Worm (Caenorhabditis elegans): ENCODE measurements around the gene dnj-23.

dnj-23 gene

ce11 chrII:9111471-9112016 is 3.1 kb upstream of the dnj-23 start:
- TF ChIP-seq dao-5 (tag; optimal IDR thresholded peaks at IDR 0.05) (no peak), him-1 (tag; optimal IDR thresholded peaks at IDR 0.05) (no peak), W03F9.2 (tag; optimal IDR thresholded peaks at IDR 0.05) (no peak)

ce11 chrII:9108905-9109551 is 628 bp upstream of the dnj-23 start, which contains the start of gene T24H10.4:
Gene T24H10.4 (plus strand): TSS chrII:9109534.
- TF ChIP-seq him-1 (tag; optimal IDR thresholded peaks at IDR 0.05) (no peak), W03F9.2 (tag; optimal IDR thresholded peaks at IDR 0.05) (no peak), dao-5 (tag; optimal IDR thresholded peaks at IDR 0.05) (no peak)

- TF ChIP-seq dao-5 (tag; optimal IDR thresholded peaks at IDR 0.05) (no peak), W03F9.2 (tag; optimal IDR thresholded peaks at IDR 0.05) (no peak), him-1 (tag; optimal IDR thresholded peaks at IDR 0.05) (no peak)
These were observed 1.2 kb downstream of the dnj-23 start, which contains the start of gene dyrb-1 for ce11 chrII:9107095-9107769. Gene dyrb-1 (minus strand): TSS chrII:9107145.

- TF ChIP-seq W03F9.2 (tag; optimal IDR thresholded peaks at IDR 0.05) = no peak
- no peak for TF ChIP-seq him-1 (tag; optimal IDR thresholded peaks at IDR 0.05)
- no peak for TF ChIP-seq dao-5 (tag; optimal IDR thresholded peaks at IDR 0.05)
These were observed 7.6 kb downstream of the dnj-23 start, which contains the start of gene T24H10.5 for ce11 chrII:9100798-9101197. Gene T24H10.5 (plus strand): TSS chrII:9101098.

- TF ChIP-seq him-1 (tag; optimal IDR thresholded peaks at IDR 0.05) (peak; percentile 45), dao-5 (tag; optimal IDR thresholded peaks at IDR 0.05) (no peak), W03F9.2 (tag; optimal IDR thresholded peaks at IDR 0.05) (peak; percentile 36)
These were observed 9.4 kb downstream of the dnj-23 start, which contains the start of gene T24H10.1 for ce11 chrII:9099017-9099416. Gene T24H10.1 (plus strand): TSS chrII:9099371.

- TF ChIP-seq W03F9.2 (tag; optimal IDR thresholded peaks at IDR 0.05) (no peak), dao-5 (tag; optimal IDR thresholded peaks at IDR 0.05) (no peak), him-1 (tag; optimal IDR thresholded peaks at IDR 0.05) (no peak)
These were observed 9.9 kb downstream of the dnj-23 start, which contains the start of gene clh-5 for ce11 chrII:9098505-9098904. Gene clh-5 (minus strand): TSS chrII:9098605.

- TF ChIP-seq him-1 (tag; optimal IDR thresholded peaks at IDR 0.05) (no peak), dao-5 (tag; optimal IDR thresholded peaks at IDR 0.05) (no peak), W03F9.2 (tag; optimal IDR thresholded peaks at IDR 0.05) (no peak)
These were observed 11.1 kb downstream of the dnj-23 start for ce11 chrII:9097302-9097701.

ce11 chrII:9094247-9094790 is 14.1 kb downstream of the dnj-23 start:
- no peak for TF ChIP-seq him-1 (tag; optimal IDR thresholded peaks at IDR 0.05)
- TF ChIP-seq W03F9.2 (tag; optimal IDR thresholded peaks at IDR 0.05) = peak; percentile 42
- TF ChIP-seq dao-5 (tag; optimal IDR thresholded peaks at IDR 0.05) = no peak

- TF ChIP-seq him-1 (tag; optimal IDR thresholded peaks at IDR 0.05) (no peak), W03F9.2 (tag; optimal IDR thresholded peaks at IDR 0.05) (no peak), dao-5 (tag; optimal IDR thresholded peaks at IDR 0.05) (no peak)
These were observed 14.8 kb downstream of the dnj-23 start, which contains the start of gene C07H4.1 for ce11 chrII:9093584-9093983. Gene C07H4.1 (minus strand): TSS chrII:9093684.

ce11 chrII:9092910-9093309 is 15.5 kb downstream of the dnj-23 start:
- TF ChIP-seq him-1 (tag; optimal IDR thresholded peaks at IDR 0.05) (no peak), dao-5 (tag; optimal IDR thresholded peaks at IDR 0.05) (no peak), W03F9.2 (tag; optimal IDR thresholded peaks at IDR 0.05) (no peak)

- TF ChIP-seq him-1 (tag; optimal IDR thresholded peaks at IDR 0.05) = no peak
- no peak for TF ChIP-seq W03F9.2 (tag; optimal IDR thresholded peaks at IDR 0.05)
- TF ChIP-seq dao-5 (tag; optimal IDR thresholded peaks at IDR 0.05) = no peak
These were observed 22.1 kb downstream of the dnj-23 start, which contains the start of gene hlh-3 for ce11 chrII:9086308-9086707. Gene hlh-3 (plus strand): TSS chrII:9086608.

ce11 chrII:9083093-9083492 is 25.3 kb downstream of the dnj-23 start, which contains the start of gene sysm-1:
Gene sysm-1 (minus strand): TSS chrII:9083193.
- no peak for TF ChIP-seq dao-5 (tag; optimal IDR thresholded peaks at IDR 0.05)
- TF ChIP-seq him-1 (tag; optimal IDR thresholded peaks at IDR 0.05) = no peak
- TF ChIP-seq W03F9.2 (tag; optimal IDR thresholded peaks at IDR 0.05) = no peak

- no peak for TF ChIP-seq him-1 (tag; optimal IDR thresholded peaks at IDR 0.05)
- no peak for TF ChIP-seq W03F9.2 (tag; optimal IDR thresholded peaks at IDR 0.05)
- TF ChIP-seq dao-5 (tag; optimal IDR thresholded peaks at IDR 0.05) = no peak
These were observed 30.0 kb downstream of the dnj-23 start for ce11 chrII:9078351-9078750.
